Worm (Caenorhabditis elegans) whole organism, L1 larva: Measurements from ENCODE around the gene C27B7.5.

Source experiments
- C04F5.9 ChIP-seq: sonication (generic microtip); optimal IDR thresholded peaks from 2 replicates; lab custom pipeline; 2016; ENCODE audit warnings: missing genetic modification characterization, missing compliant biosample characterization
- Y116A8C.19 ChIP-seq: sonication (generic microtip); optimal IDR thresholded peaks from 2 replicates; lab custom pipeline; 2016; ENCODE audit warnings: missing compliant biosample characterization, missing genetic modification characterization, borderline replicate concordance
- alr-1 ChIP-seq: fragments of 200-800 bp; sonication (Bioruptor generic); optimal IDR thresholded peaks from 2 replicates; lab custom pipeline; 2018; ENCODE audit warnings: borderline replicate concordance, mild to moderate bottlenecking, missing genetic modification characterization, missing compliant biosample characterization
- ama-1 ChIP-seq: fragments of 150-350 bp; optimal IDR thresholded peaks from 2 replicates; lab custom pipeline; 2014
- dpl-1 ChIP-seq, 3 experiments: fragments of 150-350 bp in 2 of 3; sonication (generic microtip) in 1 of 3; optimal IDR thresholded peaks; 2 replicates each; lab custom pipeline; 2014 to 2017; ENCODE audit warnings: missing biosample characterization in 3 of 3, missing genetic modification characterization in 3 of 3, missing genetic modification reagents in 3 of 3
- efl-1 ChIP-seq, 4 experiments: fragments of 150-350 bp; optimal IDR thresholded peaks in 3 of 4; peaks in 1 of 4; 1 replicate in 1 of 4; 2 replicates in 3 of 4; lab custom pipeline; 2014; ENCODE audit warnings: missing biosample characterization in 2 of 4, missing genetic modification characterization in 2 of 4, missing genetic modification reagents in 2 of 4
- efl-3 ChIP-seq: fragments of 200-800 bp; sonication (Bioruptor generic); optimal IDR thresholded peaks from 2 replicates; lab custom pipeline; 2018; ENCODE audit warnings: mild to moderate bottlenecking, missing genetic modification characterization, missing compliant biosample characterization
- elt-2 ChIP-seq: sonication (generic microtip); optimal IDR thresholded peaks from 2 replicates; lab custom pipeline; 2016; ENCODE audit warnings: missing genetic modification characterization, mild to moderate bottlenecking, inconsistent platforms, missing compliant biosample characterization, missing genetic modification reagents
- elt-3 ChIP-seq, 6 experiments: fragments of 150-350 bp in 1 of 6; sonication (generic microtip); optimal IDR thresholded peaks; 2 replicates each; lab custom pipeline; 2017 to 2018; ENCODE audit warnings: missing biosample characterization in 6 of 6, missing genetic modification characterization in 6 of 6, inconsistent platforms in 1 of 6
- fkh-10 ChIP-seq: sonication (generic microtip); optimal IDR thresholded peaks from 2 replicates; lab custom pipeline; 2017; ENCODE audit warnings: missing biosample characterization, missing genetic modification reagents, missing genetic modification characterization
- hlh-4 ChIP-seq: sonication (generic microtip); optimal IDR thresholded peaks from 2 replicates; lab custom pipeline; 2016; ENCODE audit warnings: mild to moderate bottlenecking, missing genetic modification characterization, missing compliant biosample characterization
- isw-1 ChIP-seq: fragments of 200-800 bp; sonication (Bioruptor generic); IDR thresholded peaks from 2 replicates; pipeline ENCODE4 v1.3.6; 2022; ENCODE audit warnings: missing genetic modification characterization, missing compliant biosample characterization
- lin-13 ChIP-seq: fragments of 150-350 bp; optimal IDR thresholded peaks from 2 replicates; lab custom pipeline; 2014; ENCODE audit warnings: missing biosample characterization, missing genetic modification reagents, missing genetic modification characterization
- lin-35 ChIP-seq, 2 experiments: fragments of 150-350 bp; optimal IDR thresholded peaks; 2 replicates each; lab custom pipeline; 2014; ENCODE audit warnings: missing biosample characterization in 2 of 2, missing genetic modification characterization in 2 of 2, missing genetic modification reagents in 2 of 2
- lir-3 ChIP-seq: sonication (generic microtip); optimal IDR thresholded peaks from 2 replicates; lab custom pipeline; 2016; ENCODE audit warnings: mild to moderate bottlenecking, missing genetic modification characterization, moderate library complexity, missing compliant biosample characterization; ENCODE audit not compliant: poor library complexity
- mab-9 ChIP-seq: fragments of 200-800 bp; sonication (Bioruptor generic); IDR thresholded peaks from 2 replicates; pipeline ENCODE4 v1.3.6; 2022; ENCODE audit warnings: missing genetic modification reagents, missing genetic modification characterization, missing compliant biosample characterization
- nhr-11 ChIP-seq: fragments of 150-350 bp; optimal IDR thresholded peaks from 2 replicates; lab custom pipeline; 2014; ENCODE audit warnings: missing biosample characterization, missing genetic modification characterization
- nhr-90 ChIP-seq: sonication (generic microtip); optimal IDR thresholded peaks from 2 replicates; lab custom pipeline; 2016; ENCODE audit warnings: mild to moderate bottlenecking, missing genetic modification characterization, missing compliant biosample characterization; ENCODE audit not compliant: poor library complexity
- pax-3 ChIP-seq: fragments of 200-800 bp; sonication (Bioruptor generic); optimal IDR thresholded peaks from 2 replicates; lab custom pipeline; 2018; ENCODE audit warnings: mild to moderate bottlenecking, missing genetic modification characterization, moderate library complexity, missing compliant biosample characterization
- pqm-1 ChIP-seq: sonication (generic microtip); optimal IDR thresholded peaks from 3 replicates; lab custom pipeline; 2017; ENCODE audit warnings: missing biosample characterization, missing genetic modification characterization
- rnt-1 ChIP-seq: sonication (generic microtip); optimal IDR thresholded peaks from 2 replicates; lab custom pipeline; 2016; ENCODE audit warnings: mild to moderate bottlenecking, missing genetic modification characterization, moderate library complexity, missing compliant biosample characterization
- sptf-1 ChIP-seq: fragments of 150-350 bp; optimal IDR thresholded peaks from 2 replicates; lab custom pipeline; 2014; ENCODE audit warnings: missing biosample characterization, missing genetic modification characterization
- swsn-7 ChIP-seq: sonication (generic microtip); optimal IDR thresholded peaks from 2 replicates; lab custom pipeline; 2016; ENCODE audit warnings: missing genetic modification characterization, missing compliant biosample characterization
- tlp-1 ChIP-seq: fragments of 150-350 bp; optimal IDR thresholded peaks from 2 replicates; lab custom pipeline; 2014; ENCODE audit warnings: missing biosample characterization, missing genetic modification characterization
- unc-130 ChIP-seq: fragments of 150-350 bp; optimal IDR thresholded peaks from 2 replicates; lab custom pipeline; 2017; ENCODE audit warnings: missing biosample characterization, missing genetic modification characterization, inconsistent platforms
- ztf-11 ChIP-seq, 2 experiments: sonication (generic microtip); optimal IDR thresholded peaks; 2 replicates each; lab custom pipeline; 2016 to 2017; ENCODE audit warnings: missing genetic modification characterization in 2 of 2, missing biosample characterization in 1 of 2, missing compliant biosample characterization in 1 of 2

C27B7.5 gene

ce11 chrIV:8949078-8950039, 47.9 kb downstream of the C27B7.5 start (continued):
- TF ChIP-seq ztf-11 (tag; optimal IDR thresholded peaks at IDR 0.05; lab: Kevin White, UChicago) (peak in 1 of 2 experiments; percentile 24), dpl-1 (GFP tag; optimal IDR thresholded peaks at IDR 0.05; lab: Kevin White, UChicago) (peak; percentile 23 to 70 (median 53)), tlp-1 (tag; lab: Kevin White, UChicago) (no peak), nhr-11 (tag; lab: Kevin White, UChicago) (no peak), alr-1 (no peak), rnt-1 (tag; lab: Kevin White, UChicago) (peak; percentile 29), efl-1 (optimal IDR thresholded peaks at IDR 0.05; lab: Kevin White, UChicago) (peak; percentile 41 to 53), efl-1 (GFP tag; optimal IDR thresholded peaks at IDR 0.05 in 1 of 2; lab: Kevin White, UChicago) (peak; percentile 23 to 96), swsn-7 (peak; percentile 70), lin-35 (GFP tag; optimal IDR thresholded peaks at IDR 0.05; lab: Kevin White, UChicago) (peak; percentile 9 to 91), Y116A8C.19 (tag; lab: Kevin White, UChicago) (no peak), unc-130 (tag; lab: Kevin White, UChicago) (peak; percentile 48), pqm-1 (tag; lab: Kevin White, UChicago) (no peak), hlh-4 (no peak)

DNA sequence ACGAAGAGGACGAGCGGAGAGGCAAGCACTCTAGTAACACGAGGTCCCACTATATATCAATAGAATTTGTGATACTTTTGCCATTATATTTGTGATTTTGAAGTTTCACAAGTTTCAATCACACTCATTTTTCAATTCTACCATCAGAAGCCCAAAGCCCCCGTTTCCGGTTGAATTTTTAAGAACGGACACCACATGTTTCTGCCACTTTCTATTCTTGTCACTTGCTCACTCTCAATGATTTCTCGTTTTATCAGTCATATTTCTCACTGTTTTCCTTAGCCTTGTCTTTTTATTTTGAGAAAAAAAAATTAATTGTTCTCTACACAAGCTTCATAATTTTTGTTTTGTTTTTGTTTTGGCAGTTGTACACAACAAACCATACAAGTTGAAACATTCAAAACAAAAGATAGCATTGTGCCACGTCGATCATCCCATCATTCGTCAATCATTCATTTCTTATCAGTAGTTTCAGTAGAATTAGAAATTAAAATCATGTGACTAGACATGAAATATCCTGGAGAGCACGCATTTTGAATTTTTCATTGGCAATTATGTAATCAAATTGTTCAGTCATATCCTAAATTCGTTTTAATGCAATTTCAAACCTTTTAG, 50.6 kb downstream of the C27B7.5 start:
- TF ChIP-seq efl-3 (no peak), efl-1 (optimal IDR thresholded peaks at IDR 0.05; lab: Kevin White, UChicago) (no peak), efl-1 (GFP tag; optimal IDR thresholded peaks at IDR 0.05 in 1 of 2; lab: Kevin White, UChicago) (peak in 1 of 2 experiments; percentile 90), dpl-1 (GFP tag; optimal IDR thresholded peaks at IDR 0.05; lab: Kevin White, UChicago) (no peak), sptf-1 (no peak), isw-1 (no peak), mab-9 (GFP tag; lab: Robert Waterston, UW) (no peak), pax-3 (tag; lab: Kevin White, UChicago) (no peak), nhr-90 (no peak), C04F5.9 (tag; lab: Kevin White, UChicago) (no peak), pqm-1 (tag; lab: Kevin White, UChicago) (no peak), ama-1 (lab: Kevin White, UChicago) (no peak), fkh-10 (no peak), elt-2 (tag; lab: Kevin White, UChicago) (peak; percentile 16), tlp-1 (tag; lab: Kevin White, UChicago) (no peak), elt-3 (tag; optimal IDR thresholded peaks at IDR 0.05; lab: Kevin White, UChicago) (no peak), lir-3 (no peak), lin-13 (no peak)
